Worm (Caenorhabditis elegans) whole organism, early embryonic: ENCODE data around the gene srh-46.
A peak's percentile ranks its signal among the peaks of the same experiment; 100 is the strongest.

ENCODE experiments used
- B0310.2 ChIP-seq: sonication (generic microtip); optimal IDR thresholded peaks from 2 replicates; lab custom pipeline; 2016; ENCODE audit warnings: mild to moderate bottlenecking, missing genetic modification characterization, missing compliant biosample characterization
- F13C5.2 ChIP-seq: sonication (generic microtip); optimal IDR thresholded peaks from 2 replicates; lab custom pipeline; 2017; ENCODE audit warnings: mild to moderate bottlenecking, missing genetic modification characterization, inconsistent platforms, missing compliant biosample characterization
- aly-1 ChIP-seq: sonication (generic microtip); optimal IDR thresholded peaks from 2 replicates; lab custom pipeline; 2016; ENCODE audit warnings: missing genetic modification characterization, missing compliant biosample characterization
- ama-1 ChIP-seq: fragments of 150-350 bp; optimal IDR thresholded peaks from 2 replicates; lab custom pipeline; 2014
- ceh-13 ChIP-seq: fragments of 200-800 bp; sonication (Bioruptor generic); optimal IDR thresholded peaks from 2 replicates; lab custom pipeline; 2018; ENCODE audit warnings: mild to moderate bottlenecking, missing genetic modification characterization, missing compliant biosample characterization
- ceh-36 ChIP-seq: sonication (generic microtip); optimal IDR thresholded peaks from 2 replicates; lab custom pipeline; 2016; ENCODE audit warnings: missing genetic modification characterization, inconsistent platforms, missing compliant biosample characterization
- ets-7 ChIP-seq: sonication (generic microtip); optimal IDR thresholded peaks from 2 replicates; lab custom pipeline; 2016; ENCODE audit warnings: missing genotype, missing genetic modification characterization, missing compliant biosample characterization
- flt-1 ChIP-seq: fragments of 200-800 bp; sonication (Bioruptor generic); IDR thresholded peaks from 2 replicates; pipeline ENCODE4 v1.3.6; 2022; ENCODE audit warnings: missing genetic modification characterization, missing compliant biosample characterization
- hmbx-1 ChIP-seq: sonication (generic microtip); optimal IDR thresholded peaks from 2 replicates; lab custom pipeline; 2016; ENCODE audit warnings: mild to moderate bottlenecking, missing genetic modification characterization, missing compliant biosample characterization
- hmg-4 ChIP-seq: fragments of 200-800 bp; sonication (Bioruptor generic); optimal IDR thresholded peaks from 2 replicates; lab custom pipeline; 2018; ENCODE audit warnings: mild to moderate bottlenecking, missing genetic modification characterization, missing compliant biosample characterization
- hnd-1 ChIP-seq: sonication (generic microtip); optimal IDR thresholded peaks from 2 replicates; lab custom pipeline; 2016; ENCODE audit warnings: missing genetic modification characterization, missing compliant biosample characterization
- pes-1 ChIP-seq: fragments of 200-800 bp; sonication (Bioruptor generic); IDR thresholded peaks from 2 replicates; pipeline ENCODE4 v1.3.6; 2022; ENCODE audit warnings: missing genetic modification reagents, missing genetic modification characterization, missing compliant biosample characterization
- scrt-1 ChIP-seq: fragments of 200-800 bp; sonication (Bioruptor generic); IDR thresholded peaks from 2 replicates; pipeline ENCODE4 v1.3.6; 2022; ENCODE audit warnings: missing genetic modification characterization, missing compliant biosample characterization
- sea-1 ChIP-seq: fragments of 200-800 bp; sonication (Bioruptor generic); conservative IDR thresholded peaks from 2 replicates; pipeline ENCODE4 v1.3.6; 2022; ENCODE audit warnings: missing genetic modification characterization, missing compliant biosample characterization
- tbx-11 ChIP-seq: fragments of 200-800 bp; sonication (Bioruptor generic); IDR thresholded peaks from 2 replicates; pipeline ENCODE4 v1.3.6; 2022; ENCODE audit warnings: missing genetic modification characterization, missing compliant biosample characterization
- tbx-37 ChIP-seq: fragments of 200-800 bp; sonication (Bioruptor generic); conservative IDR thresholded peaks from 2 replicates; pipeline ENCODE4 v1.3.6; 2022; ENCODE audit warnings: missing genetic modification reagents, missing genetic modification characterization, missing compliant biosample characterization
- tra-4 ChIP-seq: sonication (generic microtip); optimal IDR thresholded peaks from 2 replicates; lab custom pipeline; 2017; ENCODE audit warnings: missing genetic modification characterization, missing compliant biosample characterization

Gene srh-46

DNA sequence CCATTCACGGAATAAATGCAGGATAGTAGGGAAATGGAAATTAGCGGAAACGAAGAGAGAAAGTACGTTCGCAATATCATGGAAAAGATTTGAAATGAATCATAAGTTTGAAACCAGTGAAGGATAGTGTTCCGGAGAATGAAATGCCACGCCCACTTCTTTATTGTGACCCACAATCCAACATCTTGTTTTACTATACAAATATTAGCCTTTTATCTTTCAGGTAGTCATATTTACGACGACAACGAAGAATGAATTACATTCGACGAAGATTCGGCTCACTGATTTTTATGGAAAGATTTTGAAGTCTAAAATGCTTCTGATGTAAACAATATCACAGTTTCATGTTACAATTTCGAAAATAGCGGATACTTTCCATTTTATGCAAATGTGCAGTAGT, 14.1 kb upstream of the srh-46 start, which contains the start of gene cutl-18:
TSS of gene cutl-18 (minus strand) at position 101 of the 400 bp plus-strand sequence.
- no peak for TF ChIP-seq pes-1 (GFP tag; lab: Robert Waterston, UW)
- no peak for TF ChIP-seq ceh-13

ce11 chrV:11314025-11314880, 11.6 kb upstream of the srh-46 start:
- peak; percentile 100 for TF ChIP-seq tbx-37 (GFP tag; lab: Robert Waterston, UW)
- TF ChIP-seq hmg-4 (GFP tag; lab: Kevin White, UChicago), result peak; percentile 100
- TF ChIP-seq flt-1 (GFP tag; lab: Robert Waterston, UW), result peak; percentile 100
- TF ChIP-seq pes-1 (GFP tag; lab: Robert Waterston, UW), result peak; percentile 99
- peak; percentile 99 for TF ChIP-seq F13C5.2 (tag; lab: Kevin White, UChicago)
- TF ChIP-seq tbx-11, result peak; percentile 100
- TF ChIP-seq ets-7, result peak; percentile 98
- TF ChIP-seq tra-4, result peak; percentile 98
- TF ChIP-seq hnd-1 (tag; lab: Kevin White, UChicago), result peak; percentile 96
- TF ChIP-seq B0310.2 (tag; lab: Kevin White, UChicago), result peak; percentile 99
- peak; percentile 95 for TF ChIP-seq hmbx-1 (tag; lab: Kevin White, UChicago)
- TF ChIP-seq sea-1, result peak; percentile 100
- TF ChIP-seq aly-1 (tag; lab: Kevin White, UChicago), result peak; percentile 100
- TF ChIP-seq ceh-13, result peak; percentile 99
- peak; percentile 100 for TF ChIP-seq scrt-1 (GFP tag; lab: Robert Waterston, UW)
- TF ChIP-seq ama-1 (lab: Kevin White, UChicago), result no peak
- peak; percentile 98 for TF ChIP-seq ceh-36

ce11 chrV:11312904-11313303, 10.2 kb upstream of the srh-46 start:
- TF ChIP-seq F13C5.2 (tag; lab: Kevin White, UChicago), result no peak
- TF ChIP-seq ceh-36, result no peak
- no peak for TF ChIP-seq tra-4
- TF ChIP-seq hmg-4 (GFP tag; lab: Kevin White, UChicago), result no peak
- no peak for TF ChIP-seq ama-1 (lab: Kevin White, UChicago)

ce11 chrV:11311013-11311472, 8.4 kb upstream of the srh-46 start, which contains the start of gene T03F7.7:
T03F7.7 (plus strand) TSS chrV:11311422.
- TF ChIP-seq ets-7, result no peak
- no peak for TF ChIP-seq hmbx-1 (tag; lab: Kevin White, UChicago)
- no peak for TF ChIP-seq hnd-1 (tag; lab: Kevin White, UChicago)
- TF ChIP-seq tbx-11, result no peak
- TF ChIP-seq tbx-37 (GFP tag; lab: Robert Waterston, UW), result no peak
- no peak for TF ChIP-seq ceh-13
- TF ChIP-seq flt-1 (GFP tag; lab: Robert Waterston, UW), result no peak
- no peak for TF ChIP-seq ama-1 (lab: Kevin White, UChicago)
- TF ChIP-seq sea-1, result no peak
- no peak for TF ChIP-seq scrt-1 (GFP tag; lab: Robert Waterston, UW)
- no peak for TF ChIP-seq ceh-36
- TF ChIP-seq F13C5.2 (tag; lab: Kevin White, UChicago), result no peak
- TF ChIP-seq hmg-4 (GFP tag; lab: Kevin White, UChicago), result no peak
- no peak for TF ChIP-seq B0310.2 (tag; lab: Kevin White, UChicago)
- TF ChIP-seq aly-1 (tag; lab: Kevin White, UChicago), result no peak
- no peak for TF ChIP-seq pes-1 (GFP tag; lab: Robert Waterston, UW)
- TF ChIP-seq tra-4, result no peak

DNA sequence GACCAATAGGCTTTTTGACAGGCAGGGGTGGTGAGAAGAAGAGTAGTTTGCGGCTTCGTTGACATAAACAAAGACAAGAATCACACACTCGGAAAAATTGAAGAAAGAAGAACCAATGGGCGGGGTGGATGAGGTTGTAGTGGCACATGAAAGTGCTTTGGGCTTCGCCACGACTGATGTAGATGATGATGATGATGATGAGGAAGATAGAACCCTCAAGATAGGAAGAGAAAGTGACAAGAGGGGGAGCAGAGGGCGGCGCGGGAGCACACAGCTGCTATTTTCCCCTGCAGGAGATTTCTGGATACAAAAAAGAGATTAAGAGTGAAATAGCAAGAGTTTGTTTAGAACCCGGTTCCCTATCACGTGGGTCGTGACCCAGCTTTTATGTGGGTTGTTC, 6.2 kb upstream of the srh-46 start:
- TF ChIP-seq flt-1 (GFP tag; lab: Robert Waterston, UW) (no peak), F13C5.2 (tag; lab: Kevin White, UChicago) (no peak), scrt-1 (GFP tag; lab: Robert Waterston, UW) (no peak), ama-1 (lab: Kevin White, UChicago) (no peak), B0310.2 (tag; lab: Kevin White, UChicago) (no peak), tbx-11 (no peak)

DNA sequence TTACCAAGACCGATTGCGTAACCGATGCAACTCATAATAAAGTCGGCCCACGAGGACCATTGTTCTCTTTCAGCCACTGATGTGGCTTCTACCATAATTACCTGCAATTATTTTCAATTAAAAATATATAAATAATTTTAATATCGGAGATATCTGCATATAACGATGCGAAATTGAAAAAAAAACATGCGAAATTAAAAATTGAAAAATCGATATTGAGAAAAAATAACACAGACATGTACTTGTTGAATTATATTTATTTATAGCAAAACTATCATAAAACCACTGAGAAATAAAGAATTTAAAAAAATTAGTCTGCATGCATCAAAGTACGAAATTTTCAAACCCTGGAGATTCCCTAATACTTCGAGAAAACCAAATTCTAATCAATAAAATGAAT, 5.7 kb upstream of the srh-46 start, which contains the start of gene snf-11:
TSS of gene snf-11 (minus strand) at position 101 of the 400 bp plus-strand sequence.
- TF ChIP-seq scrt-1 (GFP tag; lab: Robert Waterston, UW) (no peak), ama-1 (lab: Kevin White, UChicago) (no peak), hmg-4 (GFP tag; lab: Kevin White, UChicago) (no peak), flt-1 (GFP tag; lab: Robert Waterston, UW) (no peak), pes-1 (GFP tag; lab: Robert Waterston, UW) (no peak), tbx-37 (GFP tag; lab: Robert Waterston, UW) (no peak)

- TF ChIP-seq tbx-37 (GFP tag; lab: Robert Waterston, UW) (no peak), tbx-11 (no peak), pes-1 (GFP tag; lab: Robert Waterston, UW) (no peak), aly-1 (tag; lab: Kevin White, UChicago) (no peak), sea-1 (no peak), ama-1 (lab: Kevin White, UChicago) (no peak), ceh-13 (no peak), scrt-1 (GFP tag; lab: Robert Waterston, UW) (no peak), hnd-1 (tag; lab: Kevin White, UChicago) (no peak), tra-4 (no peak), hmg-4 (GFP tag; lab: Kevin White, UChicago) (no peak), F13C5.2 (tag; lab: Kevin White, UChicago) (no peak), ets-7 (no peak), B0310.2 (tag; lab: Kevin White, UChicago) (no peak), hmbx-1 (tag; lab: Kevin White, UChicago) (no peak), flt-1 (GFP tag; lab: Robert Waterston, UW) (no peak), ceh-36 (no peak)
Measured at ce11 chrV:11307781-11308180, 5.1 kb upstream of the srh-46 start.
